Worm (Caenorhabditis elegans): ENCODE results near the gene F21D5.7.

DNA sequence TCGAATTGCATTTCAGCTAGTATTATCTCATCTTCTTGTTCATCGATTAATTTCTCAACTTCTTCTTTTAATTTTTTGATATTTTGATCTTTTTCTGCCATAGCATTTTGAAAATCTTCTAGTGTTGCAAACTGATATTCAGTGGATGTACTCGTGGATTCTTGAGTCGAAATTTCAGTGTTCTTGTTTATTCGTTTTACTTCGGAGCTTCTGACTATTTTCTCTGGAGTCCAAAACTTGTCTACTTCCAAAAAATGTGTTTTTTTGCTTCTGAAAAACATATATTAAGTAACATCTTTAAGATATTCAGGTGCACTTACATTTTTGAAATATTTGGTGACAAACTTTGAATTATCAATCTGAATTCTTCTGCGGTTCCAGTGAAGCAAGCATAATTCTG, 26.0 kb upstream of the F21D5.7 start, which contains the start of gene F20C5.5:
- TF ChIP-seq nhr-12 (tag; optimal IDR thresholded peaks at IDR 0.05) (no peak), unc-62 (GFP tag; optimal IDR thresholded peaks at IDR 0.05) (no peak), lin-14 (GFP tag; optimal IDR thresholded peaks at IDR 0.05) (no peak), ztf-4 (tag; optimal IDR thresholded peaks at IDR 0.05) (no peak), ztf-11 (tag; optimal IDR thresholded peaks at IDR 0.05) (no peak), lin-15B (tag; optimal IDR thresholded peaks at IDR 0.05) (no peak), fkh-10 (GFP tag; optimal IDR thresholded peaks at IDR 0.05) (no peak), egl-13 (tag; optimal IDR thresholded peaks at IDR 0.05) (no peak)

Data from whole organism, L1 larva.